Fruit fly (Drosophila melanogaster) whole organism, embryonic: ENCODE results near the gene BBIP1.

Source experiments
- Adf1 ChIP-seq: fragments of 200-800 bp; sonication (Bioruptor generic); IDR thresholded peaks from 2 replicates; pipeline ENCODE4 v1.3.6; 2022; ENCODE audit warnings: missing biosample characterization, missing genetic modification characterization
- CG10979 ChIP-seq: fragments of 200-800 bp; sonication (Bioruptor generic); optimal IDR thresholded peaks from 2 replicates; lab custom pipeline; 2018; ENCODE audit warnings: missing biosample characterization, mild to moderate bottlenecking, missing genetic modification characterization, moderate library complexity
- CG11398 ChIP-seq: fragments of 200-800 bp; sonication (Bioruptor generic); optimal IDR thresholded peaks from 2 replicates; lab custom pipeline; 2016; ENCODE audit warnings: missing biosample characterization, missing genetic modification characterization
- CG12299 ChIP-seq: fragments of 200-800 bp; sonication (Bioruptor generic); optimal IDR thresholded peaks from 2 replicates; lab custom pipeline; 2018; ENCODE audit warnings: missing biosample characterization, mild to moderate bottlenecking, missing genetic modification characterization
- CG17328 ChIP-seq: fragments of 200-800 bp; sonication (Bioruptor generic); IDR thresholded peaks from 2 replicates; pipeline ENCODE4 v1.3.6; 2022; ENCODE audit warnings: missing biosample characterization, missing genetic modification characterization
- CG17361 ChIP-seq: fragments of 200-800 bp; sonication (Bioruptor generic); IDR thresholded peaks from 3 replicates; pipeline ENCODE4 v1.3.6; 2022; ENCODE audit warnings: missing biosample characterization, missing genetic modification characterization
- CG2116 ChIP-seq: fragments of 200-800 bp; sonication (Bioruptor generic); optimal IDR thresholded peaks from 3 replicates; lab custom pipeline; 2018; ENCODE audit warnings: missing biosample characterization, mild to moderate bottlenecking, missing genetic modification characterization
- CG2875 ChIP-seq: fragments of 200-800 bp; sonication (Bioruptor generic); optimal IDR thresholded peaks from 2 replicates; lab custom pipeline; 2017; ENCODE audit warnings: missing biosample characterization, mild to moderate bottlenecking, missing genetic modification characterization, missing genetic modification reagents
- CG3163 ChIP-seq: fragments of 200-800 bp; sonication (Bioruptor generic); optimal IDR thresholded peaks from 3 replicates; lab custom pipeline; 2016; ENCODE audit warnings: missing biosample characterization, missing genetic modification characterization
- CG3407 ChIP-seq: fragments of 200-800 bp; sonication (Bioruptor generic); optimal IDR thresholded peaks from 2 replicates; lab custom pipeline; 2018; ENCODE audit warnings: missing biosample characterization, mild to moderate bottlenecking, missing genetic modification characterization
- CG6175 ChIP-seq: fragments of 200-800 bp; sonication (Bioruptor generic); IDR thresholded peaks from 3 replicates; pipeline ENCODE4 v1.3.6; 2022; ENCODE audit warnings: missing biosample characterization, missing genetic modification characterization
- CG6689 ChIP-seq: fragments of 200-800 bp; sonication (Bioruptor generic); IDR thresholded peaks from 2 replicates; pipeline ENCODE4 v1.3.6; 2022; ENCODE audit warnings: missing biosample characterization, missing genetic modification characterization
- CG9609 ChIP-seq: fragments of 200-800 bp; sonication (Bioruptor generic); optimal IDR thresholded peaks from 3 replicates; lab custom pipeline; 2016; ENCODE audit warnings: missing biosample characterization, missing genetic modification characterization
- Drgx ChIP-seq: fragments of 200-800 bp; sonication (Bioruptor generic); IDR thresholded peaks from 2 replicates; pipeline ENCODE4 v1.3.6; 2022; ENCODE audit warnings: missing biosample characterization, missing genetic modification characterization
- Kr ChIP-seq: fragments of 200-800 bp; sonication (Bioruptor generic); optimal IDR thresholded peaks from 2 replicates; lab custom pipeline; 2017; ENCODE audit warnings: missing biosample characterization, mild to moderate bottlenecking, missing genetic modification characterization
- MBD-R2 ChIP-seq: fragments of 200-800 bp; sonication (Bioruptor generic); IDR thresholded peaks from 2 replicates; pipeline ENCODE4 v1.3.6; 2022; ENCODE audit warnings: missing biosample characterization, missing genetic modification characterization
- NFAT ChIP-seq: fragments of 200-800 bp; sonication (Bioruptor generic); IDR thresholded peaks from 2 replicates; pipeline ENCODE4 v1.3.6; 2022; ENCODE audit warnings: missing biosample characterization, missing genetic modification characterization
- Neu2 ChIP-seq: fragments of 200-800 bp; sonication (Bioruptor generic); optimal IDR thresholded peaks from 3 replicates; lab custom pipeline; 2016; ENCODE audit warnings: missing biosample characterization, missing genetic modification characterization, borderline replicate concordance
- Poxn ChIP-seq: fragments of 200-800 bp; sonication (Bioruptor generic); IDR thresholded peaks from 2 replicates; pipeline ENCODE4 v1.3.6; 2022; ENCODE audit warnings: missing biosample characterization, missing genetic modification characterization
- Scr ChIP-seq: fragments of 200-800 bp; sonication (Bioruptor generic); IDR thresholded peaks from 2 replicates; pipeline ENCODE4 v1.3.6; 2022; ENCODE audit warnings: missing biosample characterization, missing genetic modification characterization; ENCODE audit not compliant: partially characterized antibody
- Ssrp ChIP-seq: fragments of 200-800 bp; sonication (Bioruptor generic); optimal IDR thresholded peaks from 2 replicates; lab custom pipeline; 2018; ENCODE audit warnings: missing biosample characterization, mild to moderate bottlenecking, missing genetic modification characterization, moderate library complexity
- crp ChIP-seq, 2 experiments: fragments of 200-800 bp; sonication (Bioruptor generic); optimal IDR thresholded peaks; 2 replicates in 1 of 2; 3 replicates in 1 of 2; lab custom pipeline; 2017; ENCODE audit warnings: missing biosample characterization in 2 of 2, missing genetic modification characterization in 2 of 2, mild to moderate bottlenecking in 1 of 2, moderate library complexity in 1 of 2
- fd102C ChIP-seq: fragments of 200-800 bp; sonication (Bioruptor generic); optimal IDR thresholded peaks from 2 replicates; lab custom pipeline; 2018; ENCODE audit warnings: missing biosample characterization, mild to moderate bottlenecking, missing genetic modification characterization, moderate library complexity
- grn ChIP-seq: fragments of 200-800 bp; sonication (Bioruptor generic); optimal IDR thresholded peaks from 3 replicates; lab custom pipeline; 2017; ENCODE audit warnings: missing biosample characterization, missing genetic modification characterization
- gsb ChIP-seq: fragments of 200-800 bp; sonication (Bioruptor generic); IDR thresholded peaks from 2 replicates; pipeline ENCODE4 v1.3.6; 2022; ENCODE audit warnings: missing biosample characterization, missing genetic modification characterization
- ham ChIP-seq: fragments of 200-800 bp; sonication (Bioruptor generic); IDR thresholded peaks from 2 replicates; pipeline ENCODE4 v1.3.6; 2022; ENCODE audit warnings: missing biosample characterization, missing genetic modification characterization
- klu ChIP-seq: fragments of 200-800 bp; sonication (Bioruptor generic); IDR thresholded peaks from 2 replicates; pipeline ENCODE4 v1.3.6; 2022; ENCODE audit warnings: missing biosample characterization, missing genetic modification characterization
- nerfin-1 ChIP-seq: fragments of 200-800 bp; sonication (Bioruptor generic); optimal IDR thresholded peaks from 3 replicates; lab custom pipeline; 2019; ENCODE audit warnings: missing biosample characterization, mild to moderate bottlenecking, missing genetic modification characterization, moderate library complexity
- nom ChIP-seq: fragments of 200-800 bp; sonication (Bioruptor generic); optimal IDR thresholded peaks from 2 replicates; lab custom pipeline; 2017; ENCODE audit warnings: missing biosample characterization, missing genetic modification characterization, mild to moderate bottlenecking, moderate library complexity, missing genetic modification reagents
- repo ChIP-seq: fragments of 200-800 bp; sonication (Bioruptor generic); optimal IDR thresholded peaks from 2 replicates; lab custom pipeline; 2016; ENCODE audit warnings: missing biosample characterization, missing genetic modification characterization
- sd ChIP-seq: fragments of 200-800 bp; sonication (Bioruptor generic); optimal IDR thresholded peaks from 3 replicates; lab custom pipeline; 2018; ENCODE audit warnings: missing biosample characterization, mild to moderate bottlenecking, missing genetic modification characterization, moderate library complexity
- sens ChIP-seq: fragments of 200-800 bp; sonication (Bioruptor generic); peaks from one replicate; lab custom pipeline; 2016; ENCODE audit warnings: missing biosample characterization, missing genetic modification characterization
- slp2 ChIP-seq: fragments of 200-800 bp; sonication (Bioruptor generic); optimal IDR thresholded peaks from 2 replicates; lab custom pipeline; 2016; ENCODE audit warnings: missing biosample characterization, missing genetic modification characterization
- sna ChIP-seq: fragments of 200-800 bp; sonication (Bioruptor generic); IDR thresholded peaks from 2 replicates; pipeline ENCODE4 v1.3.6; 2022; ENCODE audit warnings: missing biosample characterization, missing genetic modification characterization; ENCODE audit not compliant: partially characterized antibody
- so ChIP-seq: fragments of 200-800 bp; sonication (Bioruptor generic); IDR thresholded peaks from 3 replicates; pipeline ENCODE4 v1.3.6; 2022; ENCODE audit warnings: missing biosample characterization, missing genetic modification characterization
- tap ChIP-seq: fragments of 200-800 bp; optimal IDR thresholded peaks from 3 replicates; lab custom pipeline; 2019; ENCODE audit warnings: missing biosample characterization, mild to moderate bottlenecking, missing genetic modification characterization, moderate library complexity
- unc-4 ChIP-seq: fragments of 200-800 bp; sonication (Bioruptor generic); IDR thresholded peaks from 2 replicates; pipeline ENCODE4 v1.3.6; 2022; ENCODE audit warnings: missing biosample characterization, missing genetic modification characterization; ENCODE audit not compliant: partially characterized antibody

BBIP1 gene

DNA sequence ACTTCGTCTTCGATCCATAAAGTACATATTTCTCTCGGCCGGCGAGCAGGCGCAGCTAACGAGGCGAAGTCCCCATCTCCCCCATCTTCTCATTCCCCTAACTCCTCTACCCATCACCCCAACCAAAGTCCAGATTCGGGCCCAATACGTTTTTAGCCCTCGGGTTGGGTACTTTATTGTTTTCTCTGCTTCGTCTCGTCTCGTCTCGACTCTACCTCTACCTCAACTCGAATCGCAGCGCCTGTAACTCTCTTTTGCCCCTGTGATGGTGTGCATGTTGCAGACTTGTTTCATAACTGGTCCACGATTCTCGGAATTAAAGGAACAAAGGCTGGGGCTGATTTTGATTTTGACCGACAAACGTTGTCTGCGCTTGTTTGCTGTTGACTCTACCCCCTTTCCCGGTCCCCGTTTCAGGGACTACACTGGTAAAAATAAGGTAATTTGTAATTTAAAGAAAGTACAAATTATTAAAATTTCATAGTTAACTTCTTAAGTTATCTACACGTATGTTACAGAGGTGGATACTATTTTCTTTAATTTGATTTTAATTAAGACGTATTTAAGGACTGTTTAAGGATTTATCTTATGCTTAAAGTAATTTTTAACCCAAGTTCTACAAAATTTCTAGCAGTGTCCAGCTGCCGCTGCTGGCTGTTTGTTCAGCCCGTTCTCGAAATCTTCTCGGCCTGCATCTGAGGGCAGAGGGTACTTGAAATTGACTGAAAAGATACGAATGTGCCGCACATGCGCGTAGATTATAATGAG lies 25.4 kb upstream of the BBIP1 start (continued):
- TF ChIP-seq repo (no peak), crp (GFP tag; optimal IDR thresholded peaks at IDR 0.05; lab: Kevin White, UChicago) (no peak), CG12299 (tag; lab: Kevin White, UChicago) (no peak), CG2875 (peak; percentile 35), CG3163 (GFP tag; lab: Kevin White, UChicago) (no peak), Ssrp (tag; lab: Kevin White, UChicago) (peak; percentile 61), ham (GFP tag; lab: Robert Waterston, UW) (no peak), CG6175 (GFP tag; lab: Robert Waterston, UW) (no peak), gsb (GFP tag; lab: Robert Waterston, UW) (no peak), Scr (GFP tag; lab: Robert Waterston, UW) (no peak), CG3407 (GFP tag; lab: Kevin White, UChicago) (peak; percentile 36), unc-4 (GFP tag; lab: Robert Waterston, UW) (no peak), sna (no peak), Adf1 (GFP tag; lab: Robert Waterston, UW) (no peak), sens (GFP tag; lab: Kevin White, UChicago) (peak; percentile 97), so (GFP tag; lab: Robert Waterston, UW) (no peak), CG2116 (peak; percentile 40), sd (tag; lab: Kevin White, UChicago) (no peak), CG11398 (GFP tag; lab: Kevin White, UChicago) (no peak), Kr (GFP tag; lab: Kevin White, UChicago) (peak; percentile 87), tap (tag; lab: Kevin White, UChicago) (peak; percentile 8), CG10979 (tag; lab: Kevin White, UChicago) (peak; percentile 87), CG9609 (GFP tag; lab: Kevin White, UChicago) (no peak), CG17361 (GFP tag; lab: Robert Waterston, UW) (peak; percentile 80), slp2 (GFP tag; lab: Kevin White, UChicago) (no peak), MBD-R2 (no peak)

- TF ChIP-seq fd102C (GFP tag; lab: Kevin White, UChicago) (no peak), NFAT (GFP tag; lab: Robert Waterston, UW) (no peak), klu (no peak), Neu2 (no peak), nom (GFP tag; lab: Kevin White, UChicago) (peak; percentile 86)
These were observed 23.2 kb upstream of the BBIP1 start for dm6 chr3R:9380970-9381369.

DNA sequence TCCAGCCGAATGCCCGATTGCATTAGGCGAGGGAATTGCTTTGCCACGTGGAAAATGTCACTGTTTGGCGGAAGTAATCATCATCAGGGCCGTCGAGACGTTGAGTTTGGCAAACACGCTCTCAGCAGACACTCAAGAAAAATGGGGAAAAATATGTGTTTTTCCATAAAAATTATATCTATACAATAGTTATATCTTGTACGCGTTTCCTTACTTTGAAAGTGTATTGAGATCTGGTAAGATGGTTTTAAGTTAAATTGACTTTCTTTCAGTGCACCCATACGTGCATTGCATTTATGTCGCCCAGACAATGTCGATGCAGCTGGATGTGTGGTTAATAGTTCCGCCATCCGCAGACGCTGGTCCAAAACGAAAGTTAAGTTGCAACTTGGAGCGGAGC lies 18.2 kb upstream of the BBIP1 start:
- TF ChIP-seq Poxn (GFP tag; lab: Robert Waterston, UW) (no peak), CG17328 (peak; percentile 22; the same call in 1 of the 2 replicates), Drgx (GFP tag; lab: Robert Waterston, UW) (peak; percentile 47), nerfin-1 (tag; lab: Kevin White, UChicago) (no peak), grn (GFP tag; lab: Kevin White, UChicago) (no peak), sens (GFP tag; lab: Kevin White, UChicago) (peak; percentile 38), CG6689 (0 out of 2 replicates have a peak, but pooled peaks have one; percentile 12)
- TF ChIP-seq, all 482 proteins: peak for 4
